Fruit fly (Drosophila melanogaster) whole organism, embryonic: ENCODE data around the gene CG2120.

Experiments
- CG10321 ChIP-seq: fragments of 200-800 bp; sonication (Bioruptor generic); IDR thresholded peaks from 2 replicates; pipeline ENCODE4 v1.3.6; 2022; ENCODE audit warnings: missing biosample characterization, missing genetic modification characterization
- CG10565 ChIP-seq: fragments of 200-800 bp; sonication (Bioruptor generic); optimal IDR thresholded peaks from 3 replicates; lab custom pipeline; 2016; ENCODE audit warnings: missing biosample characterization, mild to moderate bottlenecking, missing genetic modification characterization
- CG12391 ChIP-seq: fragments of 200-800 bp; sonication (Bioruptor generic); optimal IDR thresholded peaks from 3 replicates; lab custom pipeline; 2018; ENCODE audit warnings: missing biosample characterization, mild to moderate bottlenecking, missing genetic modification characterization, moderate library complexity
- CG13624 ChIP-seq: fragments of 200-800 bp; sonication (Bioruptor generic); optimal IDR thresholded peaks from 2 replicates; lab custom pipeline; 2016; ENCODE audit warnings: missing biosample characterization, missing genetic modification characterization
- CG13894 ChIP-seq: fragments of 200-800 bp; sonication (Bioruptor generic); optimal IDR thresholded peaks from 3 replicates; lab custom pipeline; 2018; ENCODE audit warnings: missing biosample characterization, mild to moderate bottlenecking, missing genetic modification characterization, moderate library complexity
- CG14710 ChIP-seq: fragments of 200-800 bp; sonication (Bioruptor generic); optimal IDR thresholded peaks from 3 replicates; lab custom pipeline; 2019; ENCODE audit warnings: missing biosample characterization, mild to moderate bottlenecking, missing genetic modification characterization, moderate library complexity
- CG15696 ChIP-seq: fragments of 200-800 bp; sonication (Bioruptor generic); optimal IDR thresholded peaks from 2 replicates; lab custom pipeline; 2019; ENCODE audit warnings: missing biosample characterization, mild to moderate bottlenecking, missing genetic modification characterization, moderate library complexity
- CG17361 ChIP-seq: fragments of 200-800 bp; sonication (Bioruptor generic); IDR thresholded peaks from 3 replicates; pipeline ENCODE4 v1.3.6; 2022; ENCODE audit warnings: missing biosample characterization, missing genetic modification characterization
- CG17385 ChIP-seq: fragments of 200-800 bp; sonication (Bioruptor generic); optimal IDR thresholded peaks from 3 replicates; lab custom pipeline; 2018; ENCODE audit warnings: missing biosample characterization, mild to moderate bottlenecking, missing genetic modification characterization
- CG1792 ChIP-seq: fragments of 200-800 bp; sonication (Bioruptor generic); optimal IDR thresholded peaks from 2 replicates; lab custom pipeline; 2016; ENCODE audit warnings: missing biosample characterization, missing genetic modification characterization
- CG18619 ChIP-seq: fragments of 200-800 bp; sonication (Bioruptor generic); optimal IDR thresholded peaks from 3 replicates; lab custom pipeline; 2017; ENCODE audit warnings: missing biosample characterization, mild to moderate bottlenecking, missing genetic modification characterization
- CG2120 ChIP-seq: fragments of 200-800 bp; sonication (Bioruptor generic); optimal IDR thresholded peaks from 3 replicates; lab custom pipeline; 2016; ENCODE audit warnings: missing biosample characterization, missing genetic modification characterization
- CG2678 ChIP-seq: fragments of 200-800 bp; sonication (Bioruptor generic); optimal IDR thresholded peaks from 3 replicates; lab custom pipeline; 2019; ENCODE audit warnings: missing biosample characterization, mild to moderate bottlenecking, missing genetic modification characterization, moderate library complexity
- CG31441 ChIP-seq: fragments of 200-800 bp; sonication (Bioruptor generic); IDR thresholded peaks from 2 replicates; pipeline ENCODE4 v1.3.6; 2022; ENCODE audit warnings: missing biosample characterization, missing genetic modification characterization
- CG32767 ChIP-seq: fragments of 200-800 bp; sonication (Bioruptor generic); IDR thresholded peaks from 2 replicates; pipeline ENCODE4 v1.3.6; 2022; ENCODE audit warnings: missing biosample characterization, missing genetic modification characterization
- CG6765 ChIP-seq: fragments of 200-800 bp; sonication (Bioruptor generic); optimal IDR thresholded peaks from 3 replicates; lab custom pipeline; 2017; ENCODE audit warnings: missing biosample characterization, mild to moderate bottlenecking, missing genetic modification characterization
- CG7372 ChIP-seq: fragments of 200-800 bp; sonication (Bioruptor generic); IDR thresholded peaks from 2 replicates; pipeline ENCODE4 v1.3.6; 2022; ENCODE audit warnings: missing biosample characterization, missing genetic modification characterization
- CG9876 ChIP-seq: fragments of 200-800 bp; sonication (Bioruptor generic); optimal IDR thresholded peaks from 2 replicates; lab custom pipeline; 2016; ENCODE audit warnings: missing biosample characterization, missing genetic modification characterization
- CHES-1-like ChIP-seq: fragments of 200-800 bp; sonication (Bioruptor generic); optimal IDR thresholded peaks from 2 replicates; lab custom pipeline; 2016; ENCODE audit warnings: missing biosample characterization, missing genetic modification characterization
- CTCF ChIP-seq: fragments of 200-800 bp; sonication (Bioruptor generic); optimal IDR thresholded peaks from 2 replicates; lab custom pipeline; 2017; ENCODE audit warnings: missing biosample characterization, mild to moderate bottlenecking, missing genetic modification characterization, moderate library complexity
- CoRest ChIP-seq: fragments of 200-800 bp; sonication (Bioruptor generic); optimal IDR thresholded peaks from 3 replicates; lab custom pipeline; 2018; ENCODE audit warnings: missing biosample characterization, mild to moderate bottlenecking, missing genetic modification characterization, moderate library complexity
- Dad ChIP-seq: fragments of 200-800 bp; sonication (Bioruptor generic); optimal IDR thresholded peaks from 3 replicates; lab custom pipeline; 2016; ENCODE audit warnings: missing biosample characterization, missing genetic modification characterization
- E2f2 ChIP-seq: fragments of 200-800 bp; sonication (Bioruptor generic); IDR thresholded peaks from 2 replicates; pipeline ENCODE4 v1.3.6; 2022; ENCODE audit warnings: missing biosample characterization, missing genetic modification characterization
- Fer1 ChIP-seq: fragments of 200-800 bp; sonication (Bioruptor generic); optimal IDR thresholded peaks from 2 replicates; lab custom pipeline; 2017; ENCODE audit warnings: missing biosample characterization, mild to moderate bottlenecking, missing genetic modification characterization
- Fer3 ChIP-seq: fragments of 200-800 bp; sonication (Bioruptor generic); optimal IDR thresholded peaks from 2 replicates; lab custom pipeline; 2018; ENCODE audit warnings: missing biosample characterization, mild to moderate bottlenecking, missing genetic modification characterization, moderate library complexity
- HLH54F ChIP-seq: fragments of 200-800 bp; sonication (Bioruptor generic); optimal IDR thresholded peaks from 3 replicates; lab custom pipeline; 2016; ENCODE audit warnings: missing biosample characterization, missing genetic modification characterization
- Hand ChIP-seq: fragments of 200-800 bp; sonication (Bioruptor generic); optimal IDR thresholded peaks from 2 replicates; lab custom pipeline; 2017; ENCODE audit warnings: mild to moderate bottlenecking, missing biosample characterization, missing genetic modification reagents, missing genetic modification characterization
- HmgZ ChIP-seq: fragments of 200-800 bp; sonication (Bioruptor generic); optimal IDR thresholded peaks from 2 replicates; lab custom pipeline; 2018; ENCODE audit warnings: missing biosample characterization, mild to moderate bottlenecking, missing genetic modification characterization
- Lim3 ChIP-seq: fragments of 200-800 bp; sonication (Bioruptor generic); IDR thresholded peaks from 2 replicates; pipeline ENCODE4 v1.3.6; 2022; ENCODE audit warnings: missing biosample characterization, missing genetic modification characterization
- Mad ChIP-seq: fragments of 200-800 bp; sonication (Bioruptor generic); optimal IDR thresholded peaks from 2 replicates; lab custom pipeline; 2016; ENCODE audit warnings: missing biosample characterization, missing genetic modification characterization
- Myb ChIP-seq: fragments of 200-800 bp; sonication (Bioruptor generic); optimal IDR thresholded peaks from 2 replicates; lab custom pipeline; 2016; ENCODE audit warnings: missing biosample characterization, missing genetic modification characterization
- PHDP ChIP-seq: fragments of 200-800 bp; sonication (Bioruptor generic); optimal IDR thresholded peaks from 3 replicates; lab custom pipeline; 2018; ENCODE audit warnings: missing biosample characterization, mild to moderate bottlenecking, missing genetic modification characterization, moderate library complexity
- Side ChIP-seq: fragments of 200-800 bp; sonication (Bioruptor generic); optimal IDR thresholded peaks from 2 replicates; lab custom pipeline; 2016; ENCODE audit warnings: missing biosample characterization, missing genetic modification characterization
- Sox100B ChIP-seq: fragments of 200-800 bp; sonication (Bioruptor generic); optimal IDR thresholded peaks from 3 replicates; lab custom pipeline; 2018; ENCODE audit warnings: missing biosample characterization, mild to moderate bottlenecking, missing genetic modification characterization
- Spps ChIP-seq: fragments of 200-800 bp; sonication (Bioruptor generic); optimal IDR thresholded peaks from 2 replicates; lab custom pipeline; 2018; ENCODE audit warnings: missing biosample characterization, mild to moderate bottlenecking, missing genetic modification characterization
- Tbp ChIP-seq: fragments of >200 bp; optimal IDR thresholded peaks from 2 replicates; lab custom pipeline; 2018; ENCODE audit warnings: missing biosample characterization, missing genetic modification characterization
- amos ChIP-seq: fragments of 200-800 bp; sonication (Bioruptor generic); IDR thresholded peaks from 2 replicates; pipeline ENCODE4 v1.3.6; 2022; ENCODE audit warnings: missing biosample characterization, missing genetic modification characterization; ENCODE audit not compliant: partially characterized antibody
- ato ChIP-seq: fragments of 200-800 bp; sonication (Bioruptor generic); IDR thresholded peaks from 2 replicates; pipeline ENCODE4 v1.3.6; 2022; ENCODE audit warnings: missing biosample characterization, missing genetic modification characterization; ENCODE audit not compliant: partially characterized antibody
- bab2 ChIP-seq: fragments of 200-800 bp; sonication (Bioruptor generic); optimal IDR thresholded peaks from 2 replicates; lab custom pipeline; 2016; ENCODE audit warnings: missing biosample characterization, missing genetic modification characterization
- btn ChIP-seq: fragments of 200-800 bp; sonication (Bioruptor generic); optimal IDR thresholded peaks from 2 replicates; lab custom pipeline; 2016; ENCODE audit warnings: missing biosample characterization, missing genetic modification characterization
- dmrt99B ChIP-seq: fragments of 200-800 bp; sonication (Bioruptor generic); optimal IDR thresholded peaks from 2 replicates; lab custom pipeline; 2018; ENCODE audit warnings: missing biosample characterization, mild to moderate bottlenecking, missing genetic modification characterization, moderate library complexity
- fd3F ChIP-seq: fragments of 200-800 bp; sonication (Bioruptor generic); optimal IDR thresholded peaks from 2 replicates; lab custom pipeline; 2018; ENCODE audit warnings: missing biosample characterization, mild to moderate bottlenecking, missing genetic modification characterization, moderate library complexity
- gfzf ChIP-seq: fragments of 200-800 bp; sonication (Bioruptor generic); optimal IDR thresholded peaks from 2 replicates; lab custom pipeline; 2016; ENCODE audit warnings: missing biosample characterization, mild to moderate bottlenecking, missing genetic modification characterization, moderate library complexity
- gsb ChIP-seq: fragments of 200-800 bp; sonication (Bioruptor generic); IDR thresholded peaks from 2 replicates; pipeline ENCODE4 v1.3.6; 2022; ENCODE audit warnings: missing biosample characterization, missing genetic modification characterization
- jing ChIP-seq: fragments of 200-800 bp; sonication (Bioruptor generic); optimal IDR thresholded peaks from 2 replicates; lab custom pipeline; 2018; ENCODE audit warnings: missing biosample characterization, mild to moderate bottlenecking, missing genetic modification characterization
- nom ChIP-seq: fragments of 200-800 bp; sonication (Bioruptor generic); optimal IDR thresholded peaks from 2 replicates; lab custom pipeline; 2017; ENCODE audit warnings: missing biosample characterization, missing genetic modification characterization, mild to moderate bottlenecking, moderate library complexity, missing genetic modification reagents
- peb ChIP-seq: fragments of 200-800 bp; sonication (Bioruptor generic); IDR thresholded peaks from 2 replicates; pipeline ENCODE4 v1.3.6; 2022; ENCODE audit warnings: missing biosample characterization, missing genetic modification characterization
- phol ChIP-seq: fragments of 200-800 bp; sonication (Bioruptor generic); optimal IDR thresholded peaks from 3 replicates; lab custom pipeline; 2018; ENCODE audit warnings: missing biosample characterization, mild to moderate bottlenecking, missing genetic modification characterization, moderate library complexity
- pzg ChIP-seq: fragments of 200-800 bp; sonication (Bioruptor generic); optimal IDR thresholded peaks from 3 replicates; lab custom pipeline; 2018; ENCODE audit warnings: missing biosample characterization, mild to moderate bottlenecking, missing genetic modification characterization, moderate library complexity
- rib ChIP-seq: fragments of 200-800 bp; sonication (Bioruptor generic); IDR thresholded peaks from 2 replicates; pipeline ENCODE4 v1.3.6; 2022; ENCODE audit warnings: missing biosample characterization, missing genetic modification characterization
- scrt ChIP-seq: fragments of 200-800 bp; sonication (Bioruptor generic); optimal IDR thresholded peaks from 2 replicates; lab custom pipeline; 2018; ENCODE audit warnings: missing biosample characterization, mild to moderate bottlenecking, missing genetic modification characterization, moderate library complexity
- sens-2 ChIP-seq: fragments of 200-800 bp; sonication (Bioruptor generic); IDR thresholded peaks from 2 replicates; pipeline ENCODE4 v1.3.6; 2022; ENCODE audit warnings: missing biosample characterization, missing genetic modification characterization
- slbo ChIP-seq: fragments of 200-800 bp; sonication (Bioruptor generic); IDR thresholded peaks from 2 replicates; pipeline ENCODE4 v1.3.6; 2022; ENCODE audit warnings: missing biosample characterization, missing genetic modification characterization

CG2120 gene

dm6 chrX:8148556-8148955 lies 12.9 kb downstream of the CG2120 start, which contains the start of gene CG10959 (continued):
- TF ChIP-seq Tbp (GFP tag; lab: Kevin White, UChicago), result no peak
- peak; percentile 3 for TF ChIP-seq Myb (GFP tag; lab: Kevin White, UChicago)
- TF ChIP-seq CTCF (GFP tag; lab: Kevin White, UChicago), result peak; percentile 22
- peak; percentile 32; the same call in 1 of the 2 replicates for TF ChIP-seq amos (GFP tag; lab: Robert Waterston, UW)
- no peak for TF ChIP-seq CG2678 (tag; lab: Kevin White, UChicago)
- TF ChIP-seq Fer1 (GFP tag; lab: Kevin White, UChicago), result no peak
- no peak for TF ChIP-seq Dad
- no peak for TF ChIP-seq btn (GFP tag; lab: Kevin White, UChicago)
- no peak for TF ChIP-seq Spps (tag; lab: Kevin White, UChicago)
- no peak for TF ChIP-seq CG13624 (GFP tag; lab: Kevin White, UChicago)
- no peak for TF ChIP-seq peb (GFP tag; lab: Robert Waterston, UW)
- TF ChIP-seq Fer3 (tag; lab: Kevin White, UChicago), result no peak
- TF ChIP-seq phol (tag; lab: Kevin White, UChicago), result peak; percentile 3
- no peak for TF ChIP-seq CoRest (tag; lab: Kevin White, UChicago)
- TF ChIP-seq CG14710 (tag; lab: Kevin White, UChicago), result peak; percentile 33
- no peak for TF ChIP-seq CG17385
- TF ChIP-seq rib (GFP tag; lab: Robert Waterston, UW), result no peak
- no peak for TF ChIP-seq Lim3 (GFP tag; lab: Robert Waterston, UW)
- TF ChIP-seq gfzf (GFP tag; lab: Kevin White, UChicago), result peak; percentile 17
- no peak for TF ChIP-seq Hand (GFP tag; lab: Kevin White, UChicago)
- TF ChIP-seq CG15696, result no peak
- TF ChIP-seq bab2 (GFP tag; lab: Kevin White, UChicago), result no peak
- no peak for TF ChIP-seq HmgZ (tag; lab: Kevin White, UChicago)
- TF ChIP-seq ato (GFP tag; lab: Robert Waterston, UW), result no peak
- TF ChIP-seq pzg (GFP tag; lab: Kevin White, UChicago), result peak; percentile 41
- no peak for TF ChIP-seq Side (GFP tag; lab: Kevin White, UChicago)
- no peak for TF ChIP-seq jing
- no peak for TF ChIP-seq CG13894 (tag; lab: Kevin White, UChicago)
- no peak for TF ChIP-seq CG12391 (tag; lab: Kevin White, UChicago)
- TF ChIP-seq CG18619, result no peak
- TF ChIP-seq dmrt99B (tag; lab: Kevin White, UChicago), result no peak
- TF ChIP-seq CG2120 (GFP tag; lab: Kevin White, UChicago), result no peak
- TF ChIP-seq PHDP (tag; lab: Kevin White, UChicago), result no peak
- TF ChIP-seq sens-2 (GFP tag; lab: Robert Waterston, UW), result peak; percentile 51
- TF ChIP-seq CG7372 (GFP tag; lab: Robert Waterston, UW), result no peak
- TF ChIP-seq HLH54F (GFP tag; lab: Kevin White, UChicago), result no peak
- TF ChIP-seq CG10565 (GFP tag; lab: Kevin White, UChicago), result no peak
- TF ChIP-seq Mad, result no peak
- no peak for TF ChIP-seq fd3F (GFP tag; lab: Kevin White, UChicago)
- TF ChIP-seq scrt, result no peak
- TF ChIP-seq CG1792 (GFP tag; lab: Kevin White, UChicago), result no peak
- no peak for TF ChIP-seq gsb (GFP tag; lab: Robert Waterston, UW)
- no peak for TF ChIP-seq nom (GFP tag; lab: Kevin White, UChicago)
- no peak for TF ChIP-seq CHES-1-like (GFP tag; lab: Kevin White, UChicago)
- no peak for TF ChIP-seq Sox100B (GFP tag; lab: Kevin White, UChicago)
- no peak for TF ChIP-seq slbo (GFP tag; lab: Robert Waterston, UW)
- no peak for TF ChIP-seq CG32767 (GFP tag; lab: Robert Waterston, UW)
- peak; percentile 70 for TF ChIP-seq E2f2 (GFP tag; lab: Robert Waterston, UW)
- no peak for TF ChIP-seq CG9876 (GFP tag; lab: Kevin White, UChicago)
- TF ChIP-seq CG17361 (GFP tag; lab: Robert Waterston, UW), result no peak
- no peak for TF ChIP-seq CG6765 (GFP tag; lab: Kevin White, UChicago)
- no peak for TF ChIP-seq CG31441 (GFP tag; lab: Robert Waterston, UW)
- TF ChIP-seq CG10321 (GFP tag; lab: Robert Waterston, UW), result no peak
